Fruit fly (Drosophila melanogaster): ENCODE results near the gene CG43403.

Gene CG43403

DNA sequence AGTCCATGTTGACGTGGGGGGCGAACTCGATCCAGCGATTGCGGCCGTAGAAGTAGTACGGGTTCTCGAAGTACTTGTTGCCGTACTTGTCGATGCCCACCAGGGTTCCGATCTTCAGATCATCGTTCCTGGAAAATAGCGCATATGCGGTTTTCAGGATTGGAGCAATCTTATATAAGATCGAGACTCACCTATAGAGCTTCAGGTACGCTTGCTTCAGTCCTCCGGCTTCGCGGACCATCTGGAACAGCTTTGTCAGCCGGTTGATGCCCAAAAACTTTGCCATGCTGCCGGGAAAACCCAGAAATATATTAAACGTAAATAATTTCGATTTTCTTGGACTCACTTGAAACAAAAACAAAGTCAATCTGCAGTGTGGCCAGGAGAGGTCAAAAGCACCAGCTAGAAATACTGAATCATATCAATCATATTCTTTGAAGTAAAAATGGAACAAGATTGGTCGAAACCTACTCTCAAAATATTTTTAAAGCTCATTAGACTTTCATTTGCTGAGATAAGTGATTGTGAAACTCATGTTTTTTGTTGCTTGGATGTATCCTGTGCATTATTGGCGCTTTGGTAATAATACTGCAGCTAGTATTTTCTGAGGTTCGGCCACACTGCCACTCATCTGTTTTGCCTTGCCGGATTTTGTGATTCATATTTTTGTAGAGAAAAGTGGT is 40.2 kb upstream of the CG43403 start, which contains the start of the genes ND-B17.2 and Arpc5:
Gene ND-B17.2, minus strand, starts transcription at position 504 of the 683 bp plus-strand sequence.
Gene Arpc5, plus strand, starts transcription at position 624 of the 683 bp plus-strand sequence.
- TF ChIP-seq Vsx2 (GFP tag; optimal IDR thresholded peaks at IDR 0.05; ENCODE audit: partially characterized antibody) (no peak), Rel (GFP tag; optimal IDR thresholded peaks at IDR 0.05) (no peak), Rel (tag; optimal IDR thresholded peaks at IDR 0.05) (peak; percentile 50), pan (optimal IDR thresholded peaks at IDR 0.05) (no peak), Myc (optimal IDR thresholded peaks at IDR 0.05) (no peak), OdsH (GFP tag; optimal IDR thresholded peaks at IDR 0.05) (no peak), jim (GFP tag; optimal IDR thresholded peaks at IDR 0.05) (no peak), rgr (GFP tag; optimal IDR thresholded peaks at IDR 0.05) (no peak), CG32264 (GFP tag; optimal IDR thresholded peaks at IDR 0.05) (no peak), N (GFP tag; optimal IDR thresholded peaks at IDR 0.05) (no peak), sv (GFP tag; optimal IDR thresholded peaks at IDR 0.05) (no peak), HLH106 (tag; optimal IDR thresholded peaks at IDR 0.05) (peak; percentile 25)

dm6 chr2L:2584461-2585056 is 35.4 kb upstream of the CG43403 start:
- TF ChIP-seq dl (GFP tag; optimal IDR thresholded peaks at IDR 0.05; ENCODE audit: insufficient read depth in 1 of 2, partially characterized antibody in 2 of 2) (no peak), N (GFP tag; optimal IDR thresholded peaks at IDR 0.05) (no peak), Dfd (GFP tag; optimal IDR thresholded peaks at IDR 0.05) (no peak), woc (GFP tag; optimal IDR thresholded peaks at IDR 0.05) (no peak), h (GFP tag; optimal IDR thresholded peaks at IDR 0.05) (no peak), foxo (GFP tag; optimal IDR thresholded peaks at IDR 0.05) (peak in 1 of 2 experiments; percentile 28), Dif (GFP tag; optimal IDR thresholded peaks at IDR 0.05; ENCODE audit: partially characterized antibody) (no peak), CG32264 (GFP tag; optimal IDR thresholded peaks at IDR 0.05) (no peak), Vsx2 (GFP tag; optimal IDR thresholded peaks at IDR 0.05; ENCODE audit: partially characterized antibody) (no peak), HLH106 (tag; optimal IDR thresholded peaks at IDR 0.05) (peak; percentile 1), brk (GFP tag; optimal IDR thresholded peaks at IDR 0.05) (no peak), OdsH (GFP tag; optimal IDR thresholded peaks at IDR 0.05) (no peak), rgr (GFP tag; optimal IDR thresholded peaks at IDR 0.05) (peak; percentile 40), Myc (optimal IDR thresholded peaks at IDR 0.05) (no peak), dmrt93B (GFP tag; optimal IDR thresholded peaks at IDR 0.05) (no peak), psq (GFP tag; optimal IDR thresholded peaks at IDR 0.05) (no peak)

- TF ChIP-seq Jra (GFP tag; optimal IDR thresholded peaks at IDR 0.05) = peak; percentile 50
- TF ChIP-seq CG9705 (GFP tag; optimal IDR thresholded peaks at IDR 0.05) = no peak
- peak; percentile 37 for TF ChIP-seq HLH106 (tag; optimal IDR thresholded peaks at IDR 0.05)
- peak; percentile 34 for TF ChIP-seq br (GFP tag; optimal IDR thresholded peaks at IDR 0.05)
- TF ChIP-seq Rel (GFP tag; optimal IDR thresholded peaks at IDR 0.05) = no peak
- peak; percentile 51 for TF ChIP-seq Rel (tag; optimal IDR thresholded peaks at IDR 0.05)
- no peak for TF ChIP-seq GATAd (GFP tag; optimal IDR thresholded peaks at IDR 0.05)
- TF ChIP-seq jim (GFP tag; optimal IDR thresholded peaks at IDR 0.05) = peak; percentile 39
- TF ChIP-seq sv (GFP tag; optimal IDR thresholded peaks at IDR 0.05) = peak; percentile 12
- peak; percentile 38 for TF ChIP-seq fru (GFP tag; optimal IDR thresholded peaks at IDR 0.05)
- peak; percentile 38 for TF ChIP-seq h (GFP tag; optimal IDR thresholded peaks at IDR 0.05)
- peak in 1 of 2 experiments; percentile 64 for TF ChIP-seq foxo (GFP tag; optimal IDR thresholded peaks at IDR 0.05)
- peak; percentile 60 for TF ChIP-seq rgr (GFP tag; optimal IDR thresholded peaks at IDR 0.05)
- TF ChIP-seq Hr83 (GFP tag; optimal IDR thresholded peaks at IDR 0.05; ENCODE audit: poor library complexity, severe bottlenecking) = peak; percentile 86
- peak; percentile 18 for TF ChIP-seq ey (GFP tag; optimal IDR thresholded peaks at IDR 0.05)
- no peak for TF ChIP-seq Dfd (GFP tag; optimal IDR thresholded peaks at IDR 0.05)
Measured at dm6 chr2L:2585285-2585684, 34.7 kb upstream of the CG43403 start, which contains the start of gene Drp1. TSS of gene Drp1 (minus strand) at chr2L:2585430.

dm6 chr2L:2591569-2591968 is 28.4 kb upstream of the CG43403 start, which contains the start of gene CG15394:
TSS of gene CG15394 (plus strand) at chr2L:2591869.
- TF ChIP-seq lola (GFP tag; optimal IDR thresholded peaks at IDR 0.05) (no peak), jim (GFP tag; optimal IDR thresholded peaks at IDR 0.05) (no peak), Abd-B (GFP tag; optimal IDR thresholded peaks at IDR 0.05) (no peak), woc (GFP tag; optimal IDR thresholded peaks at IDR 0.05) (no peak), Jra (GFP tag; optimal IDR thresholded peaks at IDR 0.05) (no peak), Dfd (GFP tag; optimal IDR thresholded peaks at IDR 0.05) (no peak), pan (optimal IDR thresholded peaks at IDR 0.05) (no peak), fru (GFP tag; optimal IDR thresholded peaks at IDR 0.05) (no peak), tai (GFP tag; optimal IDR thresholded peaks at IDR 0.05) (no peak), N (GFP tag; optimal IDR thresholded peaks at IDR 0.05) (no peak), CrebA (GFP tag; optimal IDR thresholded peaks at IDR 0.05; ENCODE audit: borderline replicate concordance) (no peak), dmrt93B (GFP tag; optimal IDR thresholded peaks at IDR 0.05) (no peak), CG32264 (GFP tag; optimal IDR thresholded peaks at IDR 0.05) (no peak), psq (GFP tag; optimal IDR thresholded peaks at IDR 0.05) (no peak), Mio (GFP tag; optimal IDR thresholded peaks at IDR 0.05) (no peak), sage (GFP tag; optimal IDR thresholded peaks at IDR 0.05) (no peak), OdsH (GFP tag; optimal IDR thresholded peaks at IDR 0.05) (no peak), Rel (GFP tag; optimal IDR thresholded peaks at IDR 0.05) (no peak), Rel (tag; optimal IDR thresholded peaks at IDR 0.05) (no peak)

Data from whole organism, wandering third instar larva.